Fruit fly (Drosophila melanogaster) whole organism, embryonic: ENCODE measurements around the gene nod.

ENCODE experiments used
- Bteb2 ChIP-seq: fragments of 200-800 bp; sonication (Bioruptor generic); optimal IDR thresholded peaks from 2 replicates; lab custom pipeline; 2016; ENCODE audit warnings: missing biosample characterization, missing genetic modification characterization
- CG11085 ChIP-seq: fragments of 200-800 bp; sonication (Bioruptor generic); IDR thresholded peaks from 2 replicates; pipeline ENCODE4 v1.3.6; 2022; ENCODE audit warnings: missing biosample characterization, missing genetic modification characterization
- CG15011 ChIP-seq: fragments of 200-800 bp; sonication (Bioruptor generic); optimal IDR thresholded peaks from 3 replicates; lab custom pipeline; 2018; ENCODE audit warnings: missing biosample characterization, mild to moderate bottlenecking, missing genetic modification characterization
- CG17186 ChIP-seq: fragments of 200-800 bp; sonication (Bioruptor generic); optimal IDR thresholded peaks from 3 replicates; lab custom pipeline; 2017; ENCODE audit warnings: missing biosample characterization, missing genetic modification reagents, missing genetic modification characterization
- CG17359 ChIP-seq: fragments of 200-800 bp; sonication (Bioruptor generic); optimal IDR thresholded peaks from 3 replicates; lab custom pipeline; 2018; ENCODE audit warnings: missing biosample characterization, mild to moderate bottlenecking, missing genetic modification characterization, moderate library complexity
- CG1832 ChIP-seq: fragments of 200-800 bp; sonication (Bioruptor generic); optimal IDR thresholded peaks from 2 replicates; lab custom pipeline; 2017; ENCODE audit warnings: missing biosample characterization, mild to moderate bottlenecking, missing genetic modification characterization, inconsistent platforms
- CG18476 ChIP-seq: fragments of 200-800 bp; sonication (Bioruptor generic); optimal IDR thresholded peaks from 2 replicates; lab custom pipeline; 2016; ENCODE audit warnings: missing biosample characterization, mild to moderate bottlenecking, missing genetic modification characterization
- CG18599 ChIP-seq: fragments of 200-800 bp; sonication (Bioruptor generic); optimal IDR thresholded peaks from 3 replicates; lab custom pipeline; 2017; ENCODE audit warnings: missing biosample characterization, missing genetic modification characterization, mild to moderate bottlenecking, moderate library complexity, missing genetic modification reagents
- CG2116 ChIP-seq: fragments of 200-800 bp; sonication (Bioruptor generic); optimal IDR thresholded peaks from 3 replicates; lab custom pipeline; 2018; ENCODE audit warnings: missing biosample characterization, mild to moderate bottlenecking, missing genetic modification characterization
- CG2889 ChIP-seq: fragments of 200-800 bp; sonication (Bioruptor generic); IDR thresholded peaks from 3 replicates; pipeline ENCODE4 v1.3.6; 2022; ENCODE audit warnings: missing biosample characterization, missing genetic modification characterization
- CG31388 ChIP-seq: fragments of 200-800 bp; sonication (Bioruptor generic); optimal IDR thresholded peaks from 2 replicates; lab custom pipeline; 2016; ENCODE audit warnings: missing biosample characterization, missing genetic modification characterization
- CG31441 ChIP-seq: fragments of 200-800 bp; sonication (Bioruptor generic); IDR thresholded peaks from 2 replicates; pipeline ENCODE4 v1.3.6; 2022; ENCODE audit warnings: missing biosample characterization, missing genetic modification characterization
- CG3847 ChIP-seq: fragments of 200-800 bp; sonication (Bioruptor generic); IDR thresholded peaks from 2 replicates; pipeline ENCODE4 v1.3.6; 2022; ENCODE audit warnings: missing biosample characterization, missing genetic modification characterization
- CG4617 ChIP-seq: fragments of 200-800 bp; sonication (Bioruptor generic); optimal IDR thresholded peaks from 3 replicates; lab custom pipeline; 2016; ENCODE audit warnings: missing biosample characterization, missing genetic modification characterization, borderline replicate concordance
- CG4707 ChIP-seq: fragments of 200-800 bp; sonication (Bioruptor generic); optimal IDR thresholded peaks from 2 replicates; lab custom pipeline; 2018; ENCODE audit warnings: missing biosample characterization, mild to moderate bottlenecking, missing genetic modification characterization, moderate library complexity
- CG7556 ChIP-seq: fragments of 200-800 bp; sonication (Bioruptor generic); optimal IDR thresholded peaks from 2 replicates; lab custom pipeline; 2017; ENCODE audit warnings: missing biosample characterization, mild to moderate bottlenecking, missing genetic modification characterization
- CG7786 ChIP-seq: fragments of 200-800 bp; sonication (Bioruptor generic); optimal IDR thresholded peaks from 2 replicates; lab custom pipeline; 2016; ENCODE audit warnings: missing biosample characterization, missing genetic modification characterization
- D ChIP-seq, 2 experiments: fragments of 200-800 bp in 1 of 2; fragments of >200 bp in 1 of 2; sonication (Bioruptor generic) in 1 of 2; optimal IDR thresholded peaks; 2 replicates in 1 of 2; 3 replicates in 1 of 2; lab custom pipeline; 2017; ENCODE audit warnings: mild to moderate bottlenecking in 1 of 2, missing biosample characterization in 1 of 2, missing genetic modification characterization in 1 of 2, missing genetic modification reagents in 1 of 2
- Elba2 ChIP-seq: fragments of 200-800 bp; sonication (Bioruptor generic); optimal IDR thresholded peaks from 3 replicates; lab custom pipeline; 2016; ENCODE audit warnings: missing biosample characterization, missing genetic modification characterization
- H15 ChIP-seq: fragments of 200-800 bp; sonication (Bioruptor generic); IDR thresholded peaks from 3 replicates; pipeline ENCODE4 v1.3.6; 2022; ENCODE audit warnings: missing biosample characterization, missing genetic modification characterization
- H2.0 ChIP-seq: fragments of 200-800 bp; sonication (Bioruptor generic); IDR thresholded peaks from 2 replicates; pipeline ENCODE4 v1.3.6; 2022; ENCODE audit warnings: missing biosample characterization, missing genetic modification characterization
- HLHmδ ChIP-seq: fragments of 200-800 bp; sonication (Bioruptor generic); optimal IDR thresholded peaks from 2 replicates; lab custom pipeline; 2018; ENCODE audit warnings: missing biosample characterization, mild to moderate bottlenecking, missing genetic modification characterization, moderate library complexity
- Hsf ChIP-seq: fragments of 200-800 bp; sonication (Bioruptor generic); optimal IDR thresholded peaks from 3 replicates; lab custom pipeline; 2016; ENCODE audit warnings: missing biosample characterization, missing genetic modification characterization
- Lhr ChIP-seq: fragments of 200-800 bp; sonication (Bioruptor generic); optimal IDR thresholded peaks from 3 replicates; lab custom pipeline; 2017; ENCODE audit warnings: mild to moderate bottlenecking, missing biosample characterization, missing genetic modification reagents, missing genetic modification characterization
- Max ChIP-seq: fragments of 200-800 bp; sonication (Bioruptor generic); optimal IDR thresholded peaks from 2 replicates; lab custom pipeline; 2016; ENCODE audit warnings: missing biosample characterization, mild to moderate bottlenecking, missing genetic modification characterization
- Nf-YA ChIP-seq: fragments of 200-800 bp; sonication (Bioruptor generic); IDR thresholded peaks from 2 replicates; pipeline ENCODE4 v1.3.6; 2022; ENCODE audit warnings: missing biosample characterization, missing genetic modification characterization
- Oaz ChIP-seq: fragments of 200-800 bp; sonication (Bioruptor generic); IDR thresholded peaks from 2 replicates; pipeline ENCODE4 v1.3.6; 2022; ENCODE audit warnings: missing biosample characterization, missing genetic modification characterization
- Ptx1 ChIP-seq: fragments of 200-800 bp; sonication (Bioruptor generic); IDR thresholded peaks from 2 replicates; pipeline ENCODE4 v1.3.6; 2022; ENCODE audit warnings: missing biosample characterization, missing genetic modification characterization
- Sin3A ChIP-seq: fragments of >200 bp; optimal IDR thresholded peaks from 2 replicates; lab custom pipeline; 2018
- Sry-β ChIP-seq: fragments of 200-800 bp; sonication (Bioruptor generic); optimal IDR thresholded peaks from 2 replicates; lab custom pipeline; 2018; ENCODE audit warnings: missing biosample characterization, mild to moderate bottlenecking, missing genetic modification characterization, moderate library complexity
- btn ChIP-seq: fragments of 200-800 bp; sonication (Bioruptor generic); optimal IDR thresholded peaks from 2 replicates; lab custom pipeline; 2016; ENCODE audit warnings: missing biosample characterization, missing genetic modification characterization
- crp ChIP-seq, 2 experiments: fragments of 200-800 bp; sonication (Bioruptor generic); optimal IDR thresholded peaks; 2 replicates in 1 of 2; 3 replicates in 1 of 2; lab custom pipeline; 2017; ENCODE audit warnings: missing biosample characterization in 2 of 2, missing genetic modification characterization in 2 of 2, mild to moderate bottlenecking in 1 of 2, moderate library complexity in 1 of 2
- danr ChIP-seq: fragments of 200-800 bp; sonication (Bioruptor generic); IDR thresholded peaks from 2 replicates; pipeline ENCODE4 v1.3.6; 2022; ENCODE audit warnings: missing biosample characterization, missing genetic modification characterization
- exex ChIP-seq: fragments of 200-800 bp; sonication (Bioruptor generic); optimal IDR thresholded peaks from 4 replicates; lab custom pipeline; 2018; ENCODE audit warnings: missing biosample characterization, mild to moderate bottlenecking, missing genetic modification characterization, moderate library complexity
- gcm ChIP-seq: fragments of 200-800 bp; sonication (Bioruptor generic); optimal IDR thresholded peaks from 2 replicates; lab custom pipeline; 2019; ENCODE audit warnings: missing biosample characterization, mild to moderate bottlenecking, missing genetic modification characterization, moderate library complexity
- grau ChIP-seq: fragments of 200-800 bp; optimal IDR thresholded peaks from 3 replicates; lab custom pipeline; 2019; ENCODE audit warnings: missing biosample characterization, mild to moderate bottlenecking, missing genetic modification characterization, moderate library complexity
- hb ChIP-seq: fragments of 200-800 bp; sonication (Bioruptor generic); IDR thresholded peaks from 3 replicates; pipeline ENCODE4 v1.3.6; 2022; ENCODE audit warnings: missing biosample characterization, missing genetic modification characterization; ENCODE audit not compliant: partially characterized antibody
- her ChIP-seq: fragments of 200-800 bp; sonication (Bioruptor generic); optimal IDR thresholded peaks from 2 replicates; lab custom pipeline; 2016; ENCODE audit warnings: missing biosample characterization, missing genetic modification characterization
- kah ChIP-seq: fragments of 200-800 bp; sonication (Bioruptor generic); optimal IDR thresholded peaks from 2 replicates; lab custom pipeline; 2018; ENCODE audit warnings: missing biosample characterization, mild to moderate bottlenecking, missing genetic modification characterization
- mld ChIP-seq: fragments of 200-800 bp; sonication (Bioruptor generic); IDR thresholded peaks from 3 replicates; pipeline ENCODE4 v1.3.6; 2022; ENCODE audit warnings: missing biosample characterization, missing genetic modification characterization; ENCODE audit not compliant: partially characterized antibody
- odd ChIP-seq: fragments of 200-800 bp; sonication (Bioruptor generic); optimal IDR thresholded peaks from 2 replicates; lab custom pipeline; 2017; ENCODE audit warnings: missing biosample characterization, mild to moderate bottlenecking, missing genetic modification characterization
- pan ChIP-seq, 4 experiments: fragments of >200 bp in 3 of 4; fragments of 200-800 bp in 1 of 4; sonication (Bioruptor generic) in 1 of 4; optimal IDR thresholded peaks in 3 of 4; IDR thresholded peaks in 1 of 4; 2 replicates each; pipeline versions ENCODE4 v1.3.6 to Lab custom; 2017 to 2022; ENCODE audit warnings: missing biosample characterization in 2 of 4, missing genetic modification characterization in 2 of 4, mixed read lengths in 1 of 4
- pho ChIP-seq: fragments of 200-800 bp; sonication (Bioruptor generic); optimal IDR thresholded peaks from 2 replicates; lab custom pipeline; 2016; ENCODE audit warnings: missing biosample characterization, missing genetic modification characterization
- phol ChIP-seq: fragments of 200-800 bp; sonication (Bioruptor generic); optimal IDR thresholded peaks from 3 replicates; lab custom pipeline; 2018; ENCODE audit warnings: missing biosample characterization, mild to moderate bottlenecking, missing genetic modification characterization, moderate library complexity
- pnt ChIP-seq: fragments of 200-800 bp; sonication (Bioruptor generic); optimal IDR thresholded peaks from 3 replicates; lab custom pipeline; 2016; ENCODE audit warnings: missing biosample characterization, missing genetic modification characterization
- pros ChIP-seq: fragments of 200-800 bp; sonication (Bioruptor generic); optimal IDR thresholded peaks from 3 replicates; lab custom pipeline; 2019; ENCODE audit warnings: missing biosample characterization, mild to moderate bottlenecking, missing genetic modification characterization, moderate library complexity
- scrt ChIP-seq: fragments of 200-800 bp; sonication (Bioruptor generic); optimal IDR thresholded peaks from 2 replicates; lab custom pipeline; 2018; ENCODE audit warnings: missing biosample characterization, mild to moderate bottlenecking, missing genetic modification characterization, moderate library complexity
- unpg ChIP-seq: fragments of 200-800 bp; sonication (Bioruptor generic); optimal IDR thresholded peaks from 3 replicates; lab custom pipeline; 2018; ENCODE audit warnings: missing biosample characterization, mild to moderate bottlenecking, missing genetic modification characterization, moderate library complexity
- yki ChIP-seq: fragments of >200 bp; optimal IDR thresholded peaks from 3 replicates; lab custom pipeline; 2018

The nod gene

dm6 chrX:11576540-11576939 lies 4.0 kb upstream of the nod start, which contains the start of gene CG11695 (continued):
- TF ChIP-seq btn (GFP tag; lab: Kevin White, UChicago), result no peak
- TF ChIP-seq Bteb2, result peak; percentile 4
- TF ChIP-seq D (optimal IDR thresholded peaks at IDR 0.05; lab: Kevin White, UChicago), result no peak
- no peak for TF ChIP-seq D (GFP tag; optimal IDR thresholded peaks at IDR 0.05; lab: Kevin White, UChicago)
- no peak for TF ChIP-seq HLHmδ
- TF ChIP-seq danr (GFP tag; lab: Robert Waterston, UW), result 0 out of 2 replicates have a peak, but pooled peaks have one; percentile 13
- TF ChIP-seq odd, result peak; percentile 4
- peak; percentile 24 for TF ChIP-seq Lhr (GFP tag; lab: Kevin White, UChicago)
- peak; percentile 44 for TF ChIP-seq Sin3A (lab: Kevin White, UChicago)
- TF ChIP-seq Nf-YA (GFP tag; lab: Robert Waterston, UW), result no peak
- no peak for TF ChIP-seq pan (optimal IDR thresholded peaks at IDR 0.05; lab: Kevin White, UChicago)
- TF ChIP-seq pan (GFP tag; optimal IDR thresholded peaks at IDR 0.05 in 1 of 2, IDR thresholded peaks at IDR 0.05 in 1 of 2), result peak in 1 of 2 experiments; percentile 45
- TF ChIP-seq CG31388, result peak; percentile 9
- no peak for TF ChIP-seq CG11085 (GFP tag; lab: Robert Waterston, UW)
- no peak for TF ChIP-seq CG7786 (GFP tag; lab: Kevin White, UChicago)
- no peak for TF ChIP-seq exex (tag; lab: Kevin White, UChicago)
- peak; percentile 35 for TF ChIP-seq pho (GFP tag; lab: Kevin White, UChicago)
- TF ChIP-seq CG15011 (GFP tag; lab: Kevin White, UChicago), result no peak
- peak; percentile 42 for TF ChIP-seq CG2116 (GFP tag; lab: Kevin White, UChicago)
- TF ChIP-seq CG3847 (GFP tag; lab: Robert Waterston, UW), result peak; percentile 78
- peak; percentile 67 for TF ChIP-seq Hsf (GFP tag; lab: Kevin White, UChicago)
- peak; percentile 71 for TF ChIP-seq unpg
- TF ChIP-seq CG18476 (GFP tag; lab: Kevin White, UChicago), result peak; percentile 27
- TF ChIP-seq CG4707 (GFP tag; lab: Kevin White, UChicago), result peak; percentile 21
- TF ChIP-seq CG7556 (GFP tag; lab: Kevin White, UChicago), result peak; percentile 45
- TF ChIP-seq CG4617, result peak; percentile 80
- TF ChIP-seq pros (GFP tag; lab: Kevin White, UChicago), result peak; percentile 14
- peak; percentile 54; the same call in 1 of the 3 replicates for TF ChIP-seq CG2889
- TF ChIP-seq CG31441 (GFP tag; lab: Robert Waterston, UW), result peak; percentile 59
- peak; percentile 17 for TF ChIP-seq pnt (GFP tag; lab: Kevin White, UChicago)
- no peak for TF ChIP-seq kah
- TF ChIP-seq Elba2 (GFP tag; lab: Kevin White, UChicago), result no peak
- no peak for TF ChIP-seq yki (lab: Kevin White, UChicago)
- TF ChIP-seq phol, result peak; percentile 78
- TF ChIP-seq her (GFP tag; lab: Kevin White, UChicago), result no peak
- TF ChIP-seq gcm, result peak; percentile 34
- no peak for TF ChIP-seq CG1832 (GFP tag; lab: Kevin White, UChicago)
- peak in 1 of 2 experiments; percentile 67 for TF ChIP-seq crp (GFP tag; optimal IDR thresholded peaks at IDR 0.05; lab: Kevin White, UChicago)
- 0 out of 2 replicates have a peak, but pooled peaks have one; percentile 42 for TF ChIP-seq Oaz (GFP tag; lab: Robert Waterston, UW)
- peak; percentile 75 for TF ChIP-seq CG18599 (GFP tag; lab: Kevin White, UChicago)
- peak; percentile 77 for TF ChIP-seq grau (tag; lab: Kevin White, UChicago)
- peak; percentile 33; the same call in 1 of the 2 replicates for TF ChIP-seq H2.0 (GFP tag; lab: Robert Waterston, UW)
- TF ChIP-seq mld (GFP tag; lab: Robert Waterston, UW), result no peak
- TF ChIP-seq scrt (GFP tag; lab: Kevin White, UChicago), result no peak
- TF ChIP-seq CG17186 (GFP tag; lab: Kevin White, UChicago), result peak; percentile 22
- TF ChIP-seq Max (GFP tag; lab: Kevin White, UChicago), result peak; percentile 55
- peak; percentile 45 for TF ChIP-seq CG17359
- peak; percentile 38; the same call in 1 of the 3 replicates for TF ChIP-seq H15 (GFP tag; lab: Robert Waterston, UW)
- TF ChIP-seq Sry-β (GFP tag; lab: Kevin White, UChicago), result peak; percentile 95
- TF ChIP-seq Ptx1 (GFP tag; lab: Robert Waterston, UW), result peak; percentile 70
- TF ChIP-seq hb (GFP tag; lab: Robert Waterston, UW), result no peak
